Worm (Caenorhabditis elegans): ENCODE data around the gene C17G10.7.
A peak's percentile ranks its signal among the peaks of the same experiment; 100 is the strongest.

The C17G10.7 gene

DNA sequence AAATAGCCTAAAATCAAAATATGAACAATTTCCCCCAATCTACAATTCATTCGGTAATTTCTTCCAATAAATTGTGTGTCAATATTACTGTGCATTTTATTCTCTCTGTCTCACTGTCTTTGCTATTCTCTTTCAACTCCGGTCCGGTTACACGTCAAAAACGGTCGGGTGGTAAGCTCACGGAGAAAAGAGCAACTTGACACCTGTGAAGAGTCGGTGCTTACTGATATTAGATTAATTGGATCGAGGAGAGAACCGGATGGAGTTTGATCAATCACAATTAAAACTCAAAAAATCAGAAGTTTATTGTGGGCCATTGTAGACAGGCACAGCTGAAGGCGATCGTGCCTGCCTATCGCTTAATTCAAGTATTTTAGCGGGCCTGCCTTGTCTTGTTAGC, 32.7 kb downstream of the C17G10.7 start:
- TF ChIP-seq ZK546.5 (tag; optimal IDR thresholded peaks at IDR 0.05) (no peak), mbf-1 (tag; optimal IDR thresholded peaks at IDR 0.05) (no peak), sma-3 (GFP tag; optimal IDR thresholded peaks at IDR 0.05) (peak; percentile 2), crh-2 (tag; optimal IDR thresholded peaks at IDR 0.05) (peak; percentile 10), lsy-2 (tag; optimal IDR thresholded peaks at IDR 0.05) (no peak), nhr-77 (tag; optimal IDR thresholded peaks at IDR 0.05) (no peak), nhr-12 (tag; optimal IDR thresholded peaks at IDR 0.05) (no peak), unc-62 (GFP tag; optimal IDR thresholded peaks at IDR 0.05) (no peak), lin-13 (GFP tag; optimal IDR thresholded peaks at IDR 0.05) (no peak), unc-39 (tag; optimal IDR thresholded peaks at IDR 0.05) (no peak), ama-1 (optimal IDR thresholded peaks at IDR 0.05) (peak; percentile 6), ztf-1 (GFP tag; conservative IDR thresholded peaks at IDR 0.05) (no peak), mab-5 (tag; optimal IDR thresholded peaks at IDR 0.05) (no peak), nhr-129 (tag; optimal IDR thresholded peaks at IDR 0.05) (no peak), nhr-23 (tag; optimal IDR thresholded peaks at IDR 0.05) (no peak), nhr-21 (tag; optimal IDR thresholded peaks at IDR 0.05) (peak; percentile 50), snpc-4 (tag; optimal IDR thresholded peaks at IDR 0.05) (no peak), R02D3.7 (tag; optimal IDR thresholded peaks at IDR 0.05) (no peak), skn-1 (tag; optimal IDR thresholded peaks at IDR 0.05) (no peak), alr-1 (tag; optimal IDR thresholded peaks at IDR 0.05) (no peak), elt-3 (tag; optimal IDR thresholded peaks at IDR 0.05) (no peak), C34F6.9 (tag; optimal IDR thresholded peaks at IDR 0.05) (no peak), dmd-4 (tag; optimal IDR thresholded peaks at IDR 0.05) (no peak), gmeb-1 (tag; optimal IDR thresholded peaks at IDR 0.05) (no peak), sma-9 (GFP tag; optimal IDR thresholded peaks at IDR 0.05) (no peak), sma-9 (tag; optimal IDR thresholded peaks at IDR 0.05) (no peak), aly-2 (tag; optimal IDR thresholded peaks at IDR 0.05) (no peak), mdl-1 (tag; optimal IDR thresholded peaks at IDR 0.05) (no peak), sem-4 (tag; optimal IDR thresholded peaks at IDR 0.05) (no peak), Y55F3AM.14 (GFP tag; optimal IDR thresholded peaks at IDR 0.05) (no peak), nhr-6 (tag; optimal IDR thresholded peaks at IDR 0.05) (no peak)

DNA sequence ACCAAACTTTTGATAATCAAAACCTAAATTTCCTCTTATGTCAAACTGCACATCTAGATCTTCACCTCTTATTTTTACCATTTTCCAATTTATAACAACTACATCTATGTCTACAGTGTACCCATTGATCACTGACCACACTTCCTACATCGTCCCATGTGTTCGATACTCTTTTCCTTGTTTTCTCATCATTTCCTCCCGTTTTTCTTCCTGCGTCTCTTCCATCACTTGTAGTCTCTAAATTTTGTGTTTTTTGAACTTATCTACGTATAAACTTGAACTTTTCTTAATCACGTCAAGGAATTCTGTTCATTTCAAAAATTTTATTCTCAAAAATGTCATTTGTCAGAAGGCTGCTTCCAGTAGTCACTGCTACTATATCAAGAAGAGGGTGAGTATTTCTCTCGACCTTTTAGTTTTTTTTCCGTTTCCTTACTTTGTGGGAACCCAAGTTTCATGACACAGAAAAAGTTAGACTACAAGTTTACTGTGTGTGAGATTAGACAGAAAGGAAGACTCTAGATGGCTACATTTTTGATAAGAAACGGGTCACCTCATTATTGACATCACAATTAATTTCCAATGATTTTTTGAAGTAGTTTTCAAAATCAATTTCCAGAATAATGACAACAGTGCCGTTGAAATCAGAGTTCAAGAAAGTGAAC, 35.4 kb downstream of the C17G10.7 start:
- no peak for TF ChIP-seq mab-5 (tag; optimal IDR thresholded peaks at IDR 0.05)
- no peak for TF ChIP-seq nhr-23 (tag; optimal IDR thresholded peaks at IDR 0.05)
- no peak for TF ChIP-seq gmeb-1 (tag; optimal IDR thresholded peaks at IDR 0.05)
- no peak for TF ChIP-seq peb-1 (tag; optimal IDR thresholded peaks at IDR 0.05)
- no peak for TF ChIP-seq fos-1 (tag; optimal IDR thresholded peaks at IDR 0.05)
- TF ChIP-seq Y55F3AM.14 (GFP tag; optimal IDR thresholded peaks at IDR 0.05), result no peak
- no peak for TF ChIP-seq unc-55 (GFP tag; optimal IDR thresholded peaks at IDR 0.05)
- TF ChIP-seq C34F6.9 (tag; optimal IDR thresholded peaks at IDR 0.05), result peak; percentile 24
- no peak for TF ChIP-seq egl-27 (tag; optimal IDR thresholded peaks at IDR 0.05)
- TF ChIP-seq lsy-2 (tag; optimal IDR thresholded peaks at IDR 0.05), result peak in 1 of 2 experiments; percentile 59
- TF ChIP-seq nhr-10 (tag; optimal IDR thresholded peaks at IDR 0.05), result peak; percentile 77
- TF ChIP-seq nhr-11 (tag; optimal IDR thresholded peaks at IDR 0.05), result no peak
- TF ChIP-seq sma-9 (GFP tag; optimal IDR thresholded peaks at IDR 0.05), result peak; percentile 85
- no peak for TF ChIP-seq sma-9 (tag; optimal IDR thresholded peaks at IDR 0.05)
- no peak for TF ChIP-seq lin-11 (tag; optimal IDR thresholded peaks at IDR 0.05)
- no peak for TF ChIP-seq ZK546.5 (tag; optimal IDR thresholded peaks at IDR 0.05)
- no peak for TF ChIP-seq mbf-1 (tag; optimal IDR thresholded peaks at IDR 0.05)
- no peak for TF ChIP-seq ceh-82 (tag; optimal IDR thresholded peaks at IDR 0.05)
- no peak for TF ChIP-seq aly-2 (tag; optimal IDR thresholded peaks at IDR 0.05)
- TF ChIP-seq dmd-4 (tag; optimal IDR thresholded peaks at IDR 0.05), result no peak
- no peak for TF ChIP-seq alr-1 (tag; optimal IDR thresholded peaks at IDR 0.05)
- no peak for TF ChIP-seq ztf-4 (tag; optimal IDR thresholded peaks at IDR 0.05)
- no peak for TF ChIP-seq snpc-4 (tag; optimal IDR thresholded peaks at IDR 0.05)
- TF ChIP-seq lin-39 (tag; optimal IDR thresholded peaks at IDR 0.05), result no peak
- TF ChIP-seq lin-13 (GFP tag; optimal IDR thresholded peaks at IDR 0.05), result no peak
- no peak for TF ChIP-seq nhr-77 (tag; optimal IDR thresholded peaks at IDR 0.05)
- TF ChIP-seq skn-1 (tag; optimal IDR thresholded peaks at IDR 0.05), result peak; percentile 79
- TF ChIP-seq nhr-129 (tag; optimal IDR thresholded peaks at IDR 0.05), result peak; percentile 47
- TF ChIP-seq nhr-12 (tag; optimal IDR thresholded peaks at IDR 0.05), result no peak
- TF ChIP-seq blmp-1 (tag; optimal IDR thresholded peaks at IDR 0.05; ENCODE audit: insufficient read depth), result no peak
- TF ChIP-seq ama-1 (optimal IDR thresholded peaks at IDR 0.05), result no peak
- no peak for TF ChIP-seq ceh-16 (tag; optimal IDR thresholded peaks at IDR 0.05)
- no peak for TF ChIP-seq unc-62 (GFP tag; optimal IDR thresholded peaks at IDR 0.05)
- TF ChIP-seq ztf-11 (tag; optimal IDR thresholded peaks at IDR 0.05), result no peak
- TF ChIP-seq elt-1 (tag; optimal IDR thresholded peaks at IDR 0.05), result no peak
- TF ChIP-seq F13H6.1 (tag; optimal IDR thresholded peaks at IDR 0.05), result peak; percentile 61
- no peak for TF ChIP-seq sem-4 (tag; optimal IDR thresholded peaks at IDR 0.05)
- no peak for TF ChIP-seq unc-39 (tag; optimal IDR thresholded peaks at IDR 0.05)
- no peak for TF ChIP-seq R02D3.7 (tag; optimal IDR thresholded peaks at IDR 0.05)
- TF ChIP-seq zag-1 (tag; optimal IDR thresholded peaks at IDR 0.05), result no peak
- peak; percentile 83 for TF ChIP-seq nhr-21 (tag; optimal IDR thresholded peaks at IDR 0.05)
- peak; percentile 61 for TF ChIP-seq nhr-25 (tag; optimal IDR thresholded peaks at IDR 0.05)
- TF ChIP-seq crh-2 (tag; optimal IDR thresholded peaks at IDR 0.05), result peak; percentile 67
- no peak for TF ChIP-seq ztf-1 (GFP tag; conservative IDR thresholded peaks at IDR 0.05)
- TF ChIP-seq nhr-6 (tag; optimal IDR thresholded peaks at IDR 0.05), result no peak
- TF ChIP-seq sma-3 (GFP tag; optimal IDR thresholded peaks at IDR 0.05), result peak; percentile 69

All from whole organism, L2 larva.